Worm (Caenorhabditis elegans) whole organism, mixed stage, embryonic: Measurements from ENCODE around the gene C35A5.4.
A peak's percentile ranks its signal among the peaks of the same experiment; 100 is the strongest.

Experiments
- bed-3 ChIP-seq: fragments of 200-800 bp; sonication (Bioruptor generic); optimal IDR thresholded peaks from 3 replicates; lab custom pipeline; 2018; ENCODE audit warnings: mild to moderate bottlenecking, missing genetic modification characterization, moderate library complexity, missing compliant biosample characterization
- ceh-39 ChIP-seq: fragments of 150-350 bp; optimal IDR thresholded peaks from 2 replicates; lab custom pipeline; 2014; ENCODE audit warnings: missing biosample characterization, missing genetic modification characterization
- ceh-43 ChIP-seq: fragments of 200-800 bp; sonication (Bioruptor generic); optimal IDR thresholded peaks from 2 replicates; lab custom pipeline; 2018; ENCODE audit warnings: mild to moderate bottlenecking, missing genetic modification characterization, moderate library complexity, missing compliant biosample characterization
- drap-1 ChIP-seq: fragments of 200-800 bp; sonication (Bioruptor generic); optimal IDR thresholded peaks from 3 replicates; lab custom pipeline; 2018; ENCODE audit warnings: mild to moderate bottlenecking, missing genetic modification characterization, missing compliant biosample characterization
- elt-1 ChIP-seq: sonication (generic microtip); optimal IDR thresholded peaks from 2 replicates; lab custom pipeline; 2017; ENCODE audit warnings: missing genetic modification characterization, mild to moderate bottlenecking, missing compliant biosample characterization, antibody characterized with exemption, moderate library complexity, borderline replicate concordance; ENCODE audit not compliant: insufficient read depth
- elt-3 ChIP-seq: fragments of 150-350 bp; optimal IDR thresholded peaks from 2 replicates; lab custom pipeline; 2014; ENCODE audit warnings: missing biosample characterization, missing genetic modification characterization
- flh-1 ChIP-seq: fragments of 200-800 bp; sonication (Bioruptor generic); optimal IDR thresholded peaks from 2 replicates; lab custom pipeline; 2018; ENCODE audit warnings: mild to moderate bottlenecking, missing genetic modification characterization, moderate library complexity, missing compliant biosample characterization
- ham-2 ChIP-seq: fragments of 200-800 bp; sonication (Bioruptor generic); optimal IDR thresholded peaks from 2 replicates; lab custom pipeline; 2018; ENCODE audit warnings: mild to moderate bottlenecking, missing genetic modification characterization, missing compliant biosample characterization
- lsy-2 ChIP-seq: fragments of 150-350 bp; optimal IDR thresholded peaks from 2 replicates; lab custom pipeline; 2014; ENCODE audit warnings: missing biosample characterization, missing genetic modification characterization
- mab-5 ChIP-seq: fragments of 150-350 bp; optimal IDR thresholded peaks from 2 replicates; lab custom pipeline; 2014; ENCODE audit warnings: missing biosample characterization, missing genetic modification characterization
- mls-2 ChIP-seq: sonication (generic microtip); optimal IDR thresholded peaks from 2 replicates; lab custom pipeline; 2016; ENCODE audit warnings: mild to moderate bottlenecking, missing genetic modification characterization, moderate library complexity, missing compliant biosample characterization
- nhr-12 ChIP-seq: fragments of 150-350 bp; optimal IDR thresholded peaks from 2 replicates; lab custom pipeline; 2014; ENCODE audit warnings: missing biosample characterization, missing genetic modification characterization
- nhr-237 ChIP-seq: fragments of 150-350 bp; optimal IDR thresholded peaks from 2 replicates; lab custom pipeline; 2014; ENCODE audit warnings: missing biosample characterization, missing genetic modification characterization
- nhr-76 ChIP-seq: sonication (generic microtip); optimal IDR thresholded peaks from 2 replicates; lab custom pipeline; 2017; ENCODE audit warnings: missing biosample characterization, missing genetic modification characterization
- pha-4 ChIP-seq: fragments of 150-350 bp; optimal IDR thresholded peaks from 2 replicates; lab custom pipeline; 2018; ENCODE audit warnings: missing biosample characterization, missing genetic modification reagents, missing genetic modification characterization
- sem-2 ChIP-seq: fragments of 200-800 bp; sonication (Bioruptor generic); optimal IDR thresholded peaks from 2 replicates; lab custom pipeline; 2018; ENCODE audit warnings: mild to moderate bottlenecking, missing genetic modification characterization, missing compliant biosample characterization
- snpc-4 ChIP-seq: fragments of 150-350 bp; optimal IDR thresholded peaks from 2 replicates; lab custom pipeline; 2014; ENCODE audit warnings: missing biosample characterization, missing genetic modification characterization
- sptf-1 ChIP-seq: sonication (generic microtip); optimal IDR thresholded peaks from 2 replicates; lab custom pipeline; 2017; ENCODE audit warnings: mild to moderate bottlenecking, missing genetic modification characterization, moderate library complexity, missing compliant biosample characterization
- unc-120 ChIP-seq: sonication (generic microtip); optimal IDR thresholded peaks from 2 replicates; lab custom pipeline; 2017; ENCODE audit warnings: missing genetic modification characterization, missing compliant biosample characterization; ENCODE audit not compliant: poor library complexity, severe bottlenecking
- unc-39 ChIP-seq: fragments of 150-350 bp; optimal IDR thresholded peaks from 2 replicates; lab custom pipeline; 2014; ENCODE audit warnings: missing biosample characterization, missing genetic modification characterization
- unc-62 ChIP-seq: fragments of 150-350 bp; optimal IDR thresholded peaks from 2 replicates; lab custom pipeline; 2014; ENCODE audit warnings: missing biosample characterization, missing genetic modification reagents, missing genetic modification characterization
- zip-8 ChIP-seq: fragments of 150-350 bp; optimal IDR thresholded peaks from 2 replicates; lab custom pipeline; 2014; ENCODE audit warnings: missing biosample characterization, missing genetic modification characterization
- ztf-11 ChIP-seq: fragments of 150-350 bp; optimal IDR thresholded peaks from 2 replicates; lab custom pipeline; 2014; ENCODE audit warnings: missing biosample characterization, missing genetic modification characterization

The C35A5.4 gene

ce11 chrV:10536808-10537207, 40.0 kb downstream of the C35A5.4 start (continued):
- TF ChIP-seq pha-4 (tag; lab: Kevin White, UChicago) (peak; percentile 72), ceh-43 (no peak), lsy-2 (tag; lab: Kevin White, UChicago) (peak; percentile 78), sptf-1 (tag; lab: Kevin White, UChicago) (peak; percentile 45), mls-2 (tag; lab: Kevin White, UChicago) (no peak), ztf-11 (tag; lab: Kevin White, UChicago) (no peak), elt-3 (tag; lab: Kevin White, UChicago) (no peak)

- TF ChIP-seq unc-120 (tag; lab: Kevin White, UChicago): no peak
- no peak for TF ChIP-seq nhr-237 (tag; lab: Kevin White, UChicago)
- TF ChIP-seq ceh-39 (tag; lab: Kevin White, UChicago): no peak
Measured at ce11 chrV:10539114-10539513, 42.3 kb downstream of the C35A5.4 start, which contains the start of gene F25D1.8. Gene F25D1.8, plus strand, starts transcription at chrV:10539414.

- TF ChIP-seq elt-3 (tag; lab: Kevin White, UChicago) (no peak), pha-4 (tag; lab: Kevin White, UChicago) (no peak), bed-3 (GFP tag; lab: Kevin White, UChicago) (no peak), unc-62 (no peak), lsy-2 (tag; lab: Kevin White, UChicago) (no peak), nhr-76 (tag; lab: Kevin White, UChicago) (no peak), mab-5 (tag; lab: Kevin White, UChicago) (no peak), nhr-12 (no peak)
- TF ChIP-seq, all 35 proteins: peak for 0
Measured at ce11 chrV:10540024-10540423, 43.2 kb downstream of the C35A5.4 start, which contains the start of gene degt-1. Gene degt-1, plus strand, starts transcription at chrV:10540324.

ce11 chrV:10546749-10547148, 49.9 kb downstream of the C35A5.4 start, which contains the start of gene F25D1.5:
Gene F25D1.5, minus strand, starts transcription at chrV:10546783.
- TF ChIP-seq elt-1 (no peak), nhr-12 (no peak), unc-62 (no peak)

ce11 chrV:10548981-10549380, 52.1 kb downstream of the C35A5.4 start, which contains the start of gene srd-34:
Gene srd-34, minus strand, starts transcription at chrV:10549081.
- TF ChIP-seq mab-5 (tag; lab: Kevin White, UChicago) (no peak), ham-2 (GFP tag; lab: Kevin White, UChicago) (no peak), snpc-4 (no peak), drap-1 (GFP tag; lab: Kevin White, UChicago) (no peak), pha-4 (tag; lab: Kevin White, UChicago) (no peak), unc-39 (tag; lab: Kevin White, UChicago) (no peak), elt-1 (no peak), zip-8 (tag; lab: Kevin White, UChicago) (no peak), lsy-2 (tag; lab: Kevin White, UChicago) (no peak), sem-2 (GFP tag; lab: Kevin White, UChicago) (no peak), nhr-76 (tag; lab: Kevin White, UChicago) (no peak), flh-1 (GFP tag; lab: Kevin White, UChicago) (no peak)
